Fruit fly (Drosophila melanogaster) whole organism, pupa: ENCODE results near the gene PIG-P.

Source experiments
- CG12605 ChIP-seq: fragments of 200-800 bp; sonication (Bioruptor generic); IDR thresholded peaks from 2 replicates; pipeline ENCODE4 v1.3.6; 2022; ENCODE audit warnings: missing biosample characterization, missing genetic modification characterization
- CG14655 ChIP-seq: fragments of 200-800 bp; sonication (Bioruptor generic); optimal IDR thresholded peaks from 3 replicates; lab custom pipeline; 2017; ENCODE audit warnings: mild to moderate bottlenecking, missing biosample characterization, missing genetic modification reagents, missing genetic modification characterization
- CG15710 ChIP-seq: fragments of 200-800 bp; sonication (Bioruptor generic); optimal IDR thresholded peaks from 2 replicates; lab custom pipeline; 2018; ENCODE audit warnings: missing biosample characterization, mild to moderate bottlenecking, missing genetic modification characterization, moderate library complexity
- CG34367 ChIP-seq: fragments of 200-800 bp; sonication (Bioruptor generic); optimal IDR thresholded peaks from 2 replicates; lab custom pipeline; 2018; ENCODE audit warnings: missing biosample characterization, mild to moderate bottlenecking, missing genetic modification characterization
- CG8159 ChIP-seq: fragments of 200-800 bp; sonication (Bioruptor generic); optimal IDR thresholded peaks from 3 replicates; lab custom pipeline; 2018; ENCODE audit warnings: missing biosample characterization, mild to moderate bottlenecking, missing genetic modification characterization, moderate library complexity
- CG8301 ChIP-seq: fragments of 200-800 bp; sonication (Bioruptor generic); optimal IDR thresholded peaks from 2 replicates; lab custom pipeline; 2018; ENCODE audit warnings: missing biosample characterization, mild to moderate bottlenecking, missing genetic modification characterization
- CG9948 ChIP-seq: fragments of 200-800 bp; sonication (Bioruptor generic); optimal IDR thresholded peaks from 2 replicates; lab custom pipeline; 2018; ENCODE audit warnings: missing biosample characterization, mild to moderate bottlenecking, missing genetic modification characterization, moderate library complexity
- D1 ChIP-seq: fragments of 200-800 bp; sonication (Bioruptor generic); optimal IDR thresholded peaks from 2 replicates; lab custom pipeline; 2018; ENCODE audit warnings: missing biosample characterization, mild to moderate bottlenecking, missing genetic modification characterization, moderate library complexity
- EcR ChIP-seq: fragments of 200-800 bp; sonication (Bioruptor generic); optimal IDR thresholded peaks from 3 replicates; lab custom pipeline; 2019; ENCODE audit warnings: missing biosample characterization, missing genetic modification characterization, mild to moderate bottlenecking, moderate library complexity, missing genetic modification reagents
- Snoo ChIP-seq: fragments of 200-800 bp; sonication (Bioruptor generic); optimal IDR thresholded peaks from 3 replicates; lab custom pipeline; 2017; ENCODE audit warnings: missing biosample characterization, mild to moderate bottlenecking, missing genetic modification characterization, inconsistent platforms
- fd96Ca ChIP-seq: fragments of 200-800 bp; sonication (Bioruptor generic); IDR thresholded peaks from 3 replicates; pipeline ENCODE4 v1.3.6; 2022; ENCODE audit warnings: missing biosample characterization, missing genetic modification characterization
- gl ChIP-seq: fragments of 200-800 bp; sonication (Bioruptor generic); optimal IDR thresholded peaks from 2 replicates; lab custom pipeline; 2018; ENCODE audit warnings: missing biosample characterization, mild to moderate bottlenecking, missing genetic modification characterization

dm6 chr3R:26052150-26052908, 5.7 kb downstream of the PIG-P start, which contains the start of the genes Exo84 and Vps2:
- peak; percentile 7 for TF ChIP-seq Snoo (tag; lab: Kevin White, UChicago)
- TF ChIP-seq CG9948 (tag; lab: Kevin White, UChicago), result peak; percentile 47
- no peak for TF ChIP-seq EcR (GFP tag; lab: Kevin White, UChicago)
- no peak for TF ChIP-seq gl (tag; lab: Kevin White, UChicago)
- TF ChIP-seq CG8159, result no peak
- TF ChIP-seq CG34367 (tag; lab: Kevin White, UChicago), result peak; percentile 26
- peak; percentile 53 for TF ChIP-seq CG15710 (tag; lab: Kevin White, UChicago)
- no peak for TF ChIP-seq CG8301 (tag; lab: Kevin White, UChicago)
- no peak for TF ChIP-seq D1 (tag; lab: Kevin White, UChicago)
- no peak for TF ChIP-seq CG14655 (GFP tag; lab: Kevin White, UChicago)
- no peak for TF ChIP-seq CG12605 (GFP tag; lab: Robert Waterston, UW)
- no peak for TF ChIP-seq fd96Ca (GFP tag; lab: Robert Waterston, UW)
